Worm (Caenorhabditis elegans): ENCODE data around the gene W05E10.2.

DNA sequence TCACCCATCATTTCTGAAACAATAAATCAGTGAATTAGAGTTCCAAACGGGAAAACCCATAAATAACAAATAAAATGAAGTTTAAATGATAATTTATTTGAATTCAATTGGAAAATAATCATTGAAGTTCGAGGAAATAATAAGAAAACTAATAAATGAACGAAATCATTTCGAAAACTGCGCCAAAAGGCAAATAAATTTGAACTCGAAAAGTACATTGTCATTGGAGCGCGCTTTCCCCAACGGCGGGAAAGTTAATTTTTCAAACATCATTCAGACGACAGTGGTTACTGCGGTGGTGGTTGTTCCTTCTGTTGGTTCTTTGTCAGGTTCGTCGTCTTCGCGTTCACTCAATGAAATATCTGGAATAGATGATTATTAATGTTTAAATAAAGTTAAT, 46.5 kb downstream of the W05E10.2 start, which contains the start of gene npp-22:
- TF ChIP-seq dpl-1 (GFP tag; optimal IDR thresholded peaks at IDR 0.05) (peak; percentile 93 to 95 (median 94)), rnt-1 (tag; optimal IDR thresholded peaks at IDR 0.05) (peak; percentile 65), tlp-1 (tag; optimal IDR thresholded peaks at IDR 0.05) (no peak), tbx-2 (tag; optimal IDR thresholded peaks at IDR 0.05) (peak; percentile 62), zag-1 (tag; optimal IDR thresholded peaks at IDR 0.05) (no peak), unc-62 (GFP tag; optimal IDR thresholded peaks at IDR 0.05) (no peak), pqm-1 (tag; optimal IDR thresholded peaks at IDR 0.05) (no peak), vab-15 (tag; optimal IDR thresholded peaks at IDR 0.05) (no peak), ztf-4 (tag; optimal IDR thresholded peaks at IDR 0.05) (no peak), fos-1 (tag; optimal IDR thresholded peaks at IDR 0.05) (no peak), nhr-28 (tag; optimal IDR thresholded peaks at IDR 0.05) (no peak)
